Fruit fly (Drosophila melanogaster): Measurements from ENCODE around the gene ct.

DNA sequence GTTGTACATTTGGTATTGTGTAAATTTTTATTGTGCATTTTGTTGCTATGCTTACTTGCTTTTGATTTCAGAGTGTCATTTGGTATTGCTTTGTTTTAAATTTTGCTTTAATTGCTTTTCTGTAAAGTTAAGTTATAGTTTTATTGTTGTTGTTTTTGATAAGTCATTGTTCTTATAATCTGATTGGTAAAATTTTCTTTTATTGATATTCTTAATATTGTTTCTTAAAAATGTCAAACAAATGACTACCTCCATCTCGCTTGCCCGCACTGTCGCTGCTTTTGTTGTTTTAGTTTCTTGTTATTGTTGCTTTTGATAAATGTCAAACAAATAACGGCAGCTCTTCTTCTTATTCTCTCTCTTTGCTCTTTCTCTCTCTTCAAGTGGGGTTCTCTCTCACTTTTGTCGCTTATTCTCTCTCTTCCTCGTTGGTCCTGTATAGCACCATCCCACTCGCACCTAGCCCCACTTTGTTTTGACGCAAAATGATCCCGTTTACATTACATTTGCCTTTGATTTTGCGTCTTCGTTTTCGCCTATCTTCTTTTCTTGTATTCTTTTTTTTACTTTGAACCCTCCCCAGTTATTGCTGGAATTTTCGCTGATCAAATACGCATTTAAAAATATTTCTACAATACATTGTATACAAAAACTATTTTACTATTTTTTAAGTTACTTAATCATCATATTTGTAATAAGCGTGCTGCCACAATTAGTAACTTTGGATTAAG, 101.6 kb downstream of the ct start:
- no peak for TF ChIP-seq bab1 (GFP tag; optimal IDR thresholded peaks at IDR 0.05)
- TF ChIP-seq kay (GFP tag; ENCODE audit: borderline replicate concordance) = peak; percentile 66
- TF ChIP-seq cic (GFP tag; optimal IDR thresholded peaks at IDR 0.05) = no peak
- no peak for TF ChIP-seq CG1620 (GFP tag; optimal IDR thresholded peaks at IDR 0.05)
- peak; percentile 84 for TF ChIP-seq ovo (GFP tag; optimal IDR thresholded peaks at IDR 0.05)
- TF ChIP-seq pad (GFP tag; optimal IDR thresholded peaks at IDR 0.05) = peak; percentile 87
- no peak for TF ChIP-seq CG5204 (GFP tag; optimal IDR thresholded peaks at IDR 0.05)
- no peak for TF ChIP-seq Hr96 (GFP tag; optimal IDR thresholded peaks at IDR 0.05)

All from whole organism, adult.